Worm (Caenorhabditis elegans) whole organism, L1 larva: ENCODE measurements around the gene ZC204.17.

ENCODE experiments used
- C16A3.4 ChIP-seq: fragments of 150-350 bp; optimal IDR thresholded peaks from 2 replicates; lab custom pipeline; 2014; ENCODE audit warnings: missing biosample characterization, missing genetic modification characterization
- F16B12.6 ChIP-seq: fragments of 150-350 bp; optimal IDR thresholded peaks from 2 replicates; lab custom pipeline; 2014; ENCODE audit warnings: missing biosample characterization, missing genetic modification characterization
- Y116A8C.19 ChIP-seq: sonication (generic microtip); optimal IDR thresholded peaks from 2 replicates; lab custom pipeline; 2016; ENCODE audit warnings: missing compliant biosample characterization, missing genetic modification characterization, borderline replicate concordance
- alr-1 ChIP-seq: fragments of 200-800 bp; sonication (Bioruptor generic); optimal IDR thresholded peaks from 2 replicates; lab custom pipeline; 2018; ENCODE audit warnings: borderline replicate concordance, mild to moderate bottlenecking, missing genetic modification characterization, missing compliant biosample characterization
- aly-2 ChIP-seq: fragments of 150-350 bp; optimal IDR thresholded peaks from 2 replicates; lab custom pipeline; 2014; ENCODE audit warnings: missing biosample characterization, missing genetic modification characterization
- blmp-1 ChIP-seq: fragments of 150-350 bp; optimal IDR thresholded peaks from 2 replicates; lab custom pipeline; 2014; ENCODE audit warnings: missing biosample characterization, missing genetic modification characterization
- ceh-63 ChIP-seq: fragments of 200-800 bp; sonication (Bioruptor generic); optimal IDR thresholded peaks from 2 replicates; lab custom pipeline; 2018; ENCODE audit warnings: mild to moderate bottlenecking, missing genetic modification characterization, missing compliant biosample characterization
- ceh-8 ChIP-seq: fragments of 200-800 bp; sonication (Bioruptor generic); optimal IDR thresholded peaks from 2 replicates; lab custom pipeline; 2018; ENCODE audit warnings: mild to moderate bottlenecking, missing genetic modification characterization, moderate library complexity, missing compliant biosample characterization
- ceh-90 ChIP-seq: sonication (generic microtip); optimal IDR thresholded peaks from 2 replicates; lab custom pipeline; 2016; ENCODE audit warnings: missing genetic modification characterization, missing compliant biosample characterization
- dpl-1 ChIP-seq, 3 experiments: fragments of 150-350 bp in 2 of 3; sonication (generic microtip) in 1 of 3; optimal IDR thresholded peaks; 2 replicates each; lab custom pipeline; 2014 to 2017; ENCODE audit warnings: missing biosample characterization in 3 of 3, missing genetic modification characterization in 3 of 3, missing genetic modification reagents in 3 of 3
- dsc-1 ChIP-seq: sonication (generic microtip); optimal IDR thresholded peaks from 2 replicates; lab custom pipeline; 2016; ENCODE audit warnings: mild to moderate bottlenecking, missing genetic modification characterization, missing compliant biosample characterization
- efl-1 ChIP-seq, 4 experiments: fragments of 150-350 bp; optimal IDR thresholded peaks in 3 of 4; peaks in 1 of 4; 1 replicate in 1 of 4; 2 replicates in 3 of 4; lab custom pipeline; 2014; ENCODE audit warnings: missing biosample characterization in 2 of 4, missing genetic modification characterization in 2 of 4, missing genetic modification reagents in 2 of 4
- egl-13 ChIP-seq: sonication (generic microtip); optimal IDR thresholded peaks from 2 replicates; lab custom pipeline; 2016; ENCODE audit warnings: missing genotype, missing genetic modification reagents, missing genetic modification characterization, missing compliant biosample characterization
- egl-27 ChIP-seq, 2 experiments: fragments of 150-350 bp in 1 of 2; sonication (generic microtip); optimal IDR thresholded peaks; 3 replicates each; lab custom pipeline; 2017 to 2018; ENCODE audit warnings: missing biosample characterization in 2 of 2, missing genetic modification characterization in 2 of 2, missing genetic modification reagents in 2 of 2
- elt-3 ChIP-seq, 6 experiments: fragments of 150-350 bp in 1 of 6; sonication (generic microtip); optimal IDR thresholded peaks; 2 replicates each; lab custom pipeline; 2017 to 2018; ENCODE audit warnings: missing biosample characterization in 6 of 6, missing genetic modification characterization in 6 of 6, inconsistent platforms in 1 of 6
- grh-1 ChIP-seq: fragments of 200-800 bp; sonication (Bioruptor generic); IDR thresholded peaks from 2 replicates; pipeline ENCODE4 v1.3.6; 2022; ENCODE audit warnings: missing genetic modification reagents, missing genetic modification characterization, missing compliant biosample characterization
- hpl-2 ChIP-seq: fragments of 150-350 bp; optimal IDR thresholded peaks from 2 replicates; lab custom pipeline; 2014; ENCODE audit warnings: missing biosample characterization, missing genetic modification reagents, missing genetic modification characterization
- irx-1 ChIP-seq: sonication (generic microtip); optimal IDR thresholded peaks from 2 replicates; lab custom pipeline; 2016; ENCODE audit warnings: missing genetic modification characterization, missing compliant biosample characterization
- jun-1 ChIP-seq: fragments of 150-350 bp; optimal IDR thresholded peaks from 2 replicates; lab custom pipeline; 2014; ENCODE audit warnings: missing biosample characterization, missing genetic modification reagents, missing genetic modification characterization
- lin-15B ChIP-seq: fragments of 150-350 bp; sonication (generic microtip); optimal IDR thresholded peaks from 3 replicates; lab custom pipeline; 2014; ENCODE audit warnings: missing biosample characterization, missing genetic modification characterization
- lin-39 ChIP-seq: fragments of 150-350 bp; optimal IDR thresholded peaks from 2 replicates; lab custom pipeline; 2014; ENCODE audit warnings: missing biosample characterization, missing genetic modification reagents, missing genetic modification characterization
- lsy-2 ChIP-seq, 2 experiments: fragments of 150-350 bp; optimal IDR thresholded peaks; 2 replicates each; lab custom pipeline; 2014; ENCODE audit warnings: missing biosample characterization in 2 of 2, missing genetic modification characterization in 2 of 2
- mdl-1 ChIP-seq, 2 experiments: fragments of 150-350 bp; optimal IDR thresholded peaks; 2 replicates each; lab custom pipeline; 2014 to 2017; ENCODE audit warnings: missing biosample characterization in 2 of 2, missing genetic modification characterization in 2 of 2, inconsistent platforms in 1 of 2
- mep-1 ChIP-seq: fragments of 150-350 bp; optimal IDR thresholded peaks from 2 replicates; lab custom pipeline; 2014; ENCODE audit warnings: missing biosample characterization, missing genetic modification characterization
- nhr-11 ChIP-seq: fragments of 150-350 bp; optimal IDR thresholded peaks from 2 replicates; lab custom pipeline; 2014; ENCODE audit warnings: missing biosample characterization, missing genetic modification characterization
- nhr-12 ChIP-seq: sonication (generic microtip); optimal IDR thresholded peaks from 2 replicates; lab custom pipeline; 2017; ENCODE audit warnings: missing biosample characterization, missing genetic modification characterization
- nhr-20 ChIP-seq: sonication (generic microtip); optimal IDR thresholded peaks from 2 replicates; lab custom pipeline; 2016; ENCODE audit warnings: mild to moderate bottlenecking, missing genetic modification characterization, missing compliant biosample characterization
- nhr-237 ChIP-seq: fragments of 150-350 bp; optimal IDR thresholded peaks from 2 replicates; lab custom pipeline; 2014; ENCODE audit warnings: missing biosample characterization, missing genetic modification characterization
- nhr-28 ChIP-seq: fragments of 150-350 bp; optimal IDR thresholded peaks from 2 replicates; lab custom pipeline; 2014; ENCODE audit warnings: missing biosample characterization, missing genetic modification characterization
- nhr-71 ChIP-seq: sonication (generic microtip); optimal IDR thresholded peaks from 2 replicates; lab custom pipeline; 2016; ENCODE audit warnings: mild to moderate bottlenecking, missing genetic modification characterization, moderate library complexity, missing compliant biosample characterization
- nhr-76 ChIP-seq: sonication (generic microtip); optimal IDR thresholded peaks from 2 replicates; lab custom pipeline; 2017; ENCODE audit warnings: missing biosample characterization, missing genetic modification characterization
- pax-3 ChIP-seq: fragments of 200-800 bp; sonication (Bioruptor generic); optimal IDR thresholded peaks from 2 replicates; lab custom pipeline; 2018; ENCODE audit warnings: mild to moderate bottlenecking, missing genetic modification characterization, moderate library complexity, missing compliant biosample characterization
- pqm-1 ChIP-seq: sonication (generic microtip); optimal IDR thresholded peaks from 3 replicates; lab custom pipeline; 2017; ENCODE audit warnings: missing biosample characterization, missing genetic modification characterization
- rnt-1 ChIP-seq: sonication (generic microtip); optimal IDR thresholded peaks from 2 replicates; lab custom pipeline; 2016; ENCODE audit warnings: mild to moderate bottlenecking, missing genetic modification characterization, moderate library complexity, missing compliant biosample characterization
- snpc-4 ChIP-seq: fragments of 150-350 bp; optimal IDR thresholded peaks from 2 replicates; lab custom pipeline; 2014; ENCODE audit warnings: missing biosample characterization, missing genetic modification characterization
- snu-23 ChIP-seq: sonication (generic microtip); optimal IDR thresholded peaks from 2 replicates; lab custom pipeline; 2016; ENCODE audit warnings: missing genetic modification characterization, missing compliant biosample characterization
- sup-37 ChIP-seq: fragments of 200-800 bp; sonication (Bioruptor generic); optimal IDR thresholded peaks from 2 replicates; lab custom pipeline; 2018; ENCODE audit warnings: mild to moderate bottlenecking, missing genetic modification characterization, missing compliant biosample characterization
- unc-30 ChIP-seq: sonication (generic microtip); optimal IDR thresholded peaks from 2 replicates; lab custom pipeline; 2017; ENCODE audit warnings: missing biosample characterization, missing genetic modification characterization
- unc-62 ChIP-seq: fragments of 150-350 bp; optimal IDR thresholded peaks from 2 replicates; lab custom pipeline; 2014; ENCODE audit warnings: missing biosample characterization, missing genetic modification reagents, missing genetic modification characterization
- vab-15 ChIP-seq: sonication (generic microtip); optimal IDR thresholded peaks from 2 replicates; lab custom pipeline; 2017; ENCODE audit warnings: missing genotype, mild to moderate bottlenecking, missing genetic modification characterization, missing compliant biosample characterization
- zag-1 ChIP-seq: fragments of 150-350 bp; optimal IDR thresholded peaks from 2 replicates; lab custom pipeline; 2014; ENCODE audit warnings: missing biosample characterization, missing genetic modification characterization

The ZC204.17 gene

ce11 chrII:1663516-1663915 is 17.4 kb upstream of the ZC204.17 start, which contains the start of gene duxl-1 (continued):
- TF ChIP-seq nhr-76 (tag; lab: Kevin White, UChicago) (no peak), irx-1 (tag; lab: Kevin White, UChicago) (no peak), ceh-63 (GFP tag; lab: Kevin White, UChicago) (no peak), lin-15B (tag; lab: Kevin White, UChicago) (no peak), C16A3.4 (tag; lab: Kevin White, UChicago) (no peak), nhr-11 (no peak), F16B12.6 (tag; lab: Kevin White, UChicago) (no peak), elt-3 (tag; optimal IDR thresholded peaks at IDR 0.05; lab: Kevin White, UChicago) (no peak), grh-1 (GFP tag; lab: Robert Waterston, UW) (no peak), unc-62 (no peak), snpc-4 (no peak), nhr-237 (tag; lab: Kevin White, UChicago) (no peak), nhr-12 (no peak), ceh-8 (GFP tag; lab: Kevin White, UChicago) (no peak), sup-37 (GFP tag; lab: Kevin White, UChicago) (no peak), vab-15 (no peak), nhr-20 (tag; lab: Kevin White, UChicago) (peak; percentile 13), nhr-71 (no peak), rnt-1 (tag; lab: Kevin White, UChicago) (peak; percentile 24), aly-2 (no peak), pqm-1 (no peak), snu-23 (GFP tag; lab: Kevin White, UChicago) (no peak), nhr-28 (tag; lab: Kevin White, UChicago) (no peak), hpl-2 (GFP tag; lab: Kevin White, UChicago) (no peak), alr-1 (tag; lab: Kevin White, UChicago) (no peak), unc-30 (tag; lab: Kevin White, UChicago) (no peak), efl-1 (optimal IDR thresholded peaks at IDR 0.05; lab: Kevin White, UChicago) (peak in 1 of 2 experiments; percentile 37), efl-1 (GFP tag; optimal IDR thresholded peaks at IDR 0.05 in 1 of 2; lab: Kevin White, UChicago) (peak in 1 of 2 experiments; percentile 2), mdl-1 (tag; optimal IDR thresholded peaks at IDR 0.05; lab: Kevin White, UChicago) (peak in 1 of 2 experiments; percentile 12), egl-27 (tag; optimal IDR thresholded peaks at IDR 0.05; lab: Kevin White, UChicago) (no peak), ceh-90 (no peak), Y116A8C.19 (tag; lab: Kevin White, UChicago) (no peak), jun-1 (tag; lab: Kevin White, UChicago) (no peak), mep-1 (peak; percentile 18), blmp-1 (tag; lab: Kevin White, UChicago) (no peak), egl-13 (tag; lab: Kevin White, UChicago) (no peak), lin-39 (no peak), dpl-1 (GFP tag; optimal IDR thresholded peaks at IDR 0.05; lab: Kevin White, UChicago) (peak in 2 of 3 experiments; percentile 7 to 15), dsc-1 (tag; lab: Kevin White, UChicago) (no peak)
- TF ChIP-seq, all 84 proteins: peak for 13

DNA sequence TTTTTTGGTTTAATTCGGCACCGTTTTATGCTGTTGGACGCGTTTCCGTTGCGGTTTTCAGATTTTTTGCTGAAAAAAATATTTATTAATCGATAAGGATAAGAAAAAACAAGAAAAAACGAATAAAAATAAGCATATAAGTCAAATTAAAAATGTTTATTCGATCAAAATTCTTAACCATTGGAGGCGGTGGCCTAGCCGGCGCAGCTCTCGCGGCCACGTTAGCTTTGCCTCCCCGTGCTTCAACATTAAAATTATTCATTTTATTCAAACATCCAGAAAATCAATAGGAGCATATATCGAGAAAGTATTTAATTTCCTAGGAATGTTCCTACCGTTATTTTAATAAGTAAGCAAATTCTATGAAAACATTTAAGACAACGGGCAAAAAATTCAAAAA is 16.8 kb upstream of the ZC204.17 start, which contains the start of gene ZC204.14:
Gene ZC204.14, minus strand, starts transcription at position 69 of the 400 bp plus-strand sequence.
- TF ChIP-seq F16B12.6 (tag; lab: Kevin White, UChicago) (no peak), lsy-2 (tag; optimal IDR thresholded peaks at IDR 0.05; lab: Kevin White, UChicago) (peak in 1 of 2 experiments; percentile 46), pax-3 (tag; lab: Kevin White, UChicago) (no peak), aly-2 (no peak), zag-1 (tag; lab: Kevin White, UChicago) (no peak)
